Worm (Caenorhabditis elegans) whole organism, mixed stage, embryonic: ENCODE results near the gene C23G10.2.

Source experiments
- ceh-39 ChIP-seq: fragments of 150-350 bp; optimal IDR thresholded peaks from 2 replicates; lab custom pipeline; 2014; ENCODE audit warnings: missing biosample characterization, missing genetic modification characterization
- elt-3 ChIP-seq: fragments of 150-350 bp; optimal IDR thresholded peaks from 2 replicates; lab custom pipeline; 2014; ENCODE audit warnings: missing biosample characterization, missing genetic modification characterization
- nhr-2 ChIP-seq: fragments of 150-350 bp; optimal IDR thresholded peaks from 2 replicates; lab custom pipeline; 2014; ENCODE audit warnings: missing biosample characterization, missing genetic modification characterization
- pha-4 ChIP-seq: fragments of 150-350 bp; optimal IDR thresholded peaks from 2 replicates; lab custom pipeline; 2018; ENCODE audit warnings: missing biosample characterization, missing genetic modification reagents, missing genetic modification characterization
- sptf-1 ChIP-seq: sonication (generic microtip); optimal IDR thresholded peaks from 2 replicates; lab custom pipeline; 2017; ENCODE audit warnings: mild to moderate bottlenecking, missing genetic modification characterization, moderate library complexity, missing compliant biosample characterization
- unc-39 ChIP-seq: fragments of 150-350 bp; optimal IDR thresholded peaks from 2 replicates; lab custom pipeline; 2014; ENCODE audit warnings: missing biosample characterization, missing genetic modification characterization

DNA sequence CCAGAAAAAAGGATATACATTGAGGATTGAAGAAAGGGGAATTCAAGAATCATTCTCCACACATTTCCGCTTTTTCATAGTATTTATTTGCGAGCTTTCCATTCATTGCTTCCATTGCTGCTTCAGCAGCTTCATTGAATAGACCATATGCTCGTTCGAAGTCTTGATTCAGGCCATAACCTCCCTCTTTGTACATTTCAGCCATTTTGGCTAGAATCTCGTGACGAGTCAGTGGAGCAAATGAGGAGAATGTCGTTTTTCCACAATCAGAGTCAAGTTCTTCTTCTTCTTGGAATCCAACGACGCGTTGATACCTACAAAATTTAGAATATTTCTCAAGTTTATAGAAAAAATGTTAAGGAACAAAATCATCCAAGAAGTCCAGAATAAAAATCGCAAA, 42.6 kb upstream of the C23G10.2 start:
- no peak for TF ChIP-seq elt-3 (tag; lab: Kevin White, UChicago)
- TF ChIP-seq pha-4, result no peak
- TF ChIP-seq unc-39, result no peak
- no peak for TF ChIP-seq sptf-1 (tag; lab: Kevin White, UChicago)
- no peak for TF ChIP-seq nhr-2 (tag; lab: Kevin White, UChicago)
- TF ChIP-seq ceh-39 (tag; lab: Kevin White, UChicago), result no peak
